Worm (Caenorhabditis elegans) whole organism, late embryonic: ENCODE data around the gene F34H10.3.

ENCODE experiments used
- C08G9.2 ChIP-seq: sonication (generic microtip); optimal IDR thresholded peaks from 2 replicates; lab custom pipeline; 2016; ENCODE audit warnings: mild to moderate bottlenecking, missing genetic modification characterization, moderate library complexity, missing compliant biosample characterization
- C38D4.7 ChIP-seq: fragments of 200-800 bp; sonication (Bioruptor generic); optimal IDR thresholded peaks from 2 replicates; lab custom pipeline; 2018; ENCODE audit warnings: mild to moderate bottlenecking, missing genetic modification characterization, moderate library complexity, missing compliant biosample characterization
- K02D7.2 ChIP-seq: sonication (generic microtip); optimal IDR thresholded peaks from 2 replicates; lab custom pipeline; 2017; ENCODE audit warnings: mild to moderate bottlenecking, missing genetic modification characterization, missing compliant biosample characterization
- K09A11.1 ChIP-seq: sonication (generic microtip); optimal IDR thresholded peaks from 2 replicates; lab custom pipeline; 2017; ENCODE audit warnings: antibody characterized with exemption, mild to moderate bottlenecking, missing genetic modification characterization, missing compliant biosample characterization; ENCODE audit not compliant: insufficient read depth
- ama-1 ChIP-seq: fragments of 150-350 bp; optimal IDR thresholded peaks from 2 replicates; lab custom pipeline; 2014
- ceh-18 ChIP-seq: sonication (generic microtip); optimal IDR thresholded peaks from 2 replicates; lab custom pipeline; 2016; ENCODE audit warnings: missing genetic modification characterization, missing compliant biosample characterization
- ceh-2 ChIP-seq: sonication (generic microtip); optimal IDR thresholded peaks from 2 replicates; lab custom pipeline; 2016; ENCODE audit warnings: missing genotype, missing genetic modification characterization, missing compliant biosample characterization
- ceh-22 ChIP-seq: sonication (generic microtip); optimal IDR thresholded peaks from 2 replicates; lab custom pipeline; 2017; ENCODE audit warnings: missing biosample characterization, missing genetic modification characterization
- ceh-30 ChIP-seq: fragments of 150-350 bp; optimal IDR thresholded peaks from 2 replicates; lab custom pipeline; 2014; ENCODE audit warnings: missing biosample characterization, missing genetic modification characterization
- ceh-34 ChIP-seq: sonication (generic microtip); optimal IDR thresholded peaks from 2 replicates; lab custom pipeline; 2016; ENCODE audit warnings: mild to moderate bottlenecking, missing genetic modification characterization, missing compliant biosample characterization
- ceh-45 ChIP-seq: fragments of 200-800 bp; sonication (Bioruptor generic); IDR thresholded peaks from 2 replicates; pipeline ENCODE4 v1.3.6; 2022; ENCODE audit warnings: missing genetic modification reagents, missing genetic modification characterization, missing compliant biosample characterization
- elt-2 ChIP-seq: sonication (generic microtip); optimal IDR thresholded peaks from 2 replicates; lab custom pipeline; 2016; ENCODE audit warnings: missing genetic modification reagents, missing genetic modification characterization, missing compliant biosample characterization
- eyg-1 ChIP-seq: sonication (generic microtip); optimal IDR thresholded peaks from 2 replicates; lab custom pipeline; 2016; ENCODE audit warnings: missing genotype, missing genetic modification characterization, missing compliant biosample characterization
- fax-1 ChIP-seq: sonication (generic microtip); optimal IDR thresholded peaks from 2 replicates; lab custom pipeline; 2016; ENCODE audit warnings: missing genotype, missing genetic modification characterization, missing compliant biosample characterization
- gmeb-2 ChIP-seq: sonication (generic microtip); optimal IDR thresholded peaks from 2 replicates; lab custom pipeline; 2016; ENCODE audit warnings: missing genetic modification characterization, inconsistent platforms, missing compliant biosample characterization
- hlh-13 ChIP-seq: fragments of 200-800 bp; sonication (Bioruptor generic); optimal IDR thresholded peaks from 2 replicates; lab custom pipeline; 2018; ENCODE audit warnings: mild to moderate bottlenecking, missing genetic modification characterization, missing compliant biosample characterization
- hlh-15 ChIP-seq: sonication (generic microtip); optimal IDR thresholded peaks from 2 replicates; lab custom pipeline; 2016; ENCODE audit warnings: missing genetic modification characterization, missing compliant biosample characterization
- hlh-6 ChIP-seq: sonication (generic microtip); optimal IDR thresholded peaks from 2 replicates; lab custom pipeline; 2016; ENCODE audit warnings: missing genotype, missing genetic modification characterization, missing compliant biosample characterization
- hlh-8 ChIP-seq: sonication (generic microtip); optimal IDR thresholded peaks from 2 replicates; lab custom pipeline; 2016; ENCODE audit warnings: missing genotype, missing genetic modification characterization, missing compliant biosample characterization
- madf-2 ChIP-seq: sonication (generic microtip); optimal IDR thresholded peaks from 2 replicates; lab custom pipeline; 2017; ENCODE audit warnings: missing genetic modification characterization, missing compliant biosample characterization
- mec-3 ChIP-seq: sonication (generic microtip); optimal IDR thresholded peaks from 2 replicates; lab custom pipeline; 2016; ENCODE audit warnings: borderline replicate concordance, missing genetic modification characterization, missing compliant biosample characterization
- nfya-1 ChIP-seq: sonication (generic microtip); optimal IDR thresholded peaks from 2 replicates; lab custom pipeline; 2017; ENCODE audit warnings: missing genetic modification characterization, mild to moderate bottlenecking, missing compliant biosample characterization, antibody characterized with exemption, moderate library complexity
- nhr-11 ChIP-seq: fragments of 150-350 bp; optimal IDR thresholded peaks from 2 replicates; lab custom pipeline; 2014; ENCODE audit warnings: missing biosample characterization, missing genetic modification characterization
- odd-2 ChIP-seq: sonication (generic microtip); optimal IDR thresholded peaks from 2 replicates; lab custom pipeline; 2017; ENCODE audit warnings: antibody characterized with exemption, mild to moderate bottlenecking, missing genetic modification characterization, missing compliant biosample characterization
- pqm-1 ChIP-seq: sonication (generic microtip); optimal IDR thresholded peaks from 2 replicates; lab custom pipeline; 2016; ENCODE audit warnings: missing genetic modification characterization, missing compliant biosample characterization
- pros-1 ChIP-seq: fragments of 150-350 bp; optimal IDR thresholded peaks from 2 replicates; lab custom pipeline; 2014; ENCODE audit warnings: missing biosample characterization, missing genetic modification reagents, missing genetic modification characterization
- ref-2 ChIP-seq: sonication (generic microtip); optimal IDR thresholded peaks from 2 replicates; lab custom pipeline; 2016; ENCODE audit warnings: missing genetic modification characterization, missing compliant biosample characterization
- rnt-1 ChIP-seq: sonication (generic microtip); optimal IDR thresholded peaks from 2 replicates; lab custom pipeline; 2016; ENCODE audit warnings: missing genetic modification characterization, missing compliant biosample characterization
- sox-2 ChIP-seq: fragments of 200-800 bp; sonication (Bioruptor generic); IDR thresholded peaks from 2 replicates; pipeline ENCODE4 v1.3.6; 2022; ENCODE audit warnings: missing genetic modification reagents, missing genetic modification characterization, missing compliant biosample characterization
- sox-4 ChIP-seq: sonication (generic microtip); optimal IDR thresholded peaks from 2 replicates; lab custom pipeline; 2017; ENCODE audit warnings: mild to moderate bottlenecking, missing genetic modification characterization, inconsistent platforms, missing compliant biosample characterization
- tbx-7 ChIP-seq: sonication (generic microtip); optimal IDR thresholded peaks from 2 replicates; lab custom pipeline; 2016; ENCODE audit warnings: missing genotype, missing genetic modification characterization, missing compliant biosample characterization
- ttx-3 ChIP-seq: sonication (generic microtip); optimal IDR thresholded peaks from 2 replicates; lab custom pipeline; 2016; ENCODE audit warnings: missing genetic modification reagents, missing genetic modification characterization, missing compliant biosample characterization
- unc-42 ChIP-seq: sonication (generic microtip); optimal IDR thresholded peaks from 2 replicates; lab custom pipeline; 2016; ENCODE audit warnings: missing genotype, missing genetic modification characterization, missing compliant biosample characterization
- unc-55 ChIP-seq: sonication (generic microtip); optimal IDR thresholded peaks from 2 replicates; lab custom pipeline; 2017; ENCODE audit warnings: missing biosample characterization, missing genetic modification reagents, missing genetic modification characterization
- unc-86 ChIP-seq: sonication (generic microtip); optimal IDR thresholded peaks from 2 replicates; lab custom pipeline; 2016; ENCODE audit warnings: missing genetic modification characterization, missing compliant biosample characterization
- zip-5 ChIP-seq: sonication (generic microtip); optimal IDR thresholded peaks from 2 replicates; lab custom pipeline; 2016; ENCODE audit warnings: missing genetic modification characterization, missing compliant biosample characterization

Gene F34H10.3

DNA sequence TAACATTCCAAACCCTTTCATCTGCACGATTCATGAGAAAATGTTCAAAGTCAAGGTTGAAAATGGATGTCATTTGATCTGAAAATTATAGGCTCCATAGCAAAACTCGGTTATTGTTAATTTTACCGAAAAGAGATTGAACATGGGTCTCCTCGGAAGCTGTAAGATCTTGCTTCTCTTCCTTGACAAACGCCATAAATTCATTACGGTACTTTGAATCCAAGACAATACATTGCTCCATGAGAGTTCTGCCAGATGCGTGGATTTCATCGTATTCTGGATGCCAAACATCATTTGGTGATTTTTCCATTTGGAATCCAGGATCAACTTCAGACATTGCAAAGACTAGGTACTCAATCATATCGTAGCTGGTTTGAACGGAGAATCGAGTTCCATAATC, 31.1 kb upstream of the F34H10.3 start:
- no peak for TF ChIP-seq hlh-15 (tag; lab: Kevin White, UChicago)
- TF ChIP-seq eyg-1 = no peak
- TF ChIP-seq madf-2 = no peak
- TF ChIP-seq hlh-13 (GFP tag; lab: Kevin White, UChicago) = no peak
- TF ChIP-seq elt-2 = no peak
- TF ChIP-seq sox-4 (tag; lab: Kevin White, UChicago) = no peak
- TF ChIP-seq unc-86 (tag; lab: Kevin White, UChicago) = no peak
- no peak for TF ChIP-seq tbx-7 (tag; lab: Kevin White, UChicago)
- TF ChIP-seq odd-2 (tag; lab: Kevin White, UChicago) = no peak
- no peak for TF ChIP-seq ama-1 (lab: Kevin White, UChicago)
- no peak for TF ChIP-seq ceh-22 (tag; lab: Kevin White, UChicago)
- no peak for TF ChIP-seq nhr-11 (tag; lab: Kevin White, UChicago)

ce11 chrX:9656772-9657171, 21.9 kb upstream of the F34H10.3 start:
- TF ChIP-seq ceh-30 (tag; lab: Kevin White, UChicago) (no peak), ceh-18 (tag; lab: Kevin White, UChicago) (no peak), unc-55 (no peak)

DNA sequence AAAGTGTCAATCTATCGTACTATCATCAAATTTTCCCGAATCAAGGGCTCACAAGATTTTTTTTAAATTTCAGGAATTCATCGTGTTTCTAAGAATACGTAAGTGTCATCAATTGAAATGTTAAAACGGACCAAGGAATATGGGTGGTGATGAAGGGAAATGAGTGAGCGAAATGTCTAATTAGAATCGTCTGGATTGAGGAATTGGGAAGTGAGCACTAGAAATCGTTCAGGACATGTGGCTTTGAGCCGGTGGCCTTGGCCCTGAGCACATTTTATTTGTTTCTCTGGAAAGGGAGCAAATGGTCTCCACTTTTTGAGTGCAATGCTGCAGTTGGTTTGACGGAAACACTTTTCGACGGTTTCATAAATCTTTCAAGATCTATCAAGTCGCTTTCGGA, 19.4 kb upstream of the F34H10.3 start:
- TF ChIP-seq hlh-8 (peak; percentile 11), unc-42 (tag; lab: Kevin White, UChicago) (no peak), hlh-6 (tag; lab: Kevin White, UChicago) (no peak), unc-55 (no peak), hlh-13 (GFP tag; lab: Kevin White, UChicago) (no peak)
- TF ChIP-seq, all 69 proteins: peak for 1

ce11 chrX:9653478-9653877, 18.7 kb upstream of the F34H10.3 start:
- TF ChIP-seq elt-2 (no peak), C08G9.2 (tag; lab: Kevin White, UChicago) (no peak), ref-2 (tag; lab: Kevin White, UChicago) (no peak), nfya-1 (no peak), sox-4 (tag; lab: Kevin White, UChicago) (no peak), pqm-1 (tag; lab: Kevin White, UChicago) (no peak), unc-55 (no peak), C38D4.7 (GFP tag; lab: Kevin White, UChicago) (no peak), ttx-3 (tag; lab: Kevin White, UChicago) (no peak), zip-5 (tag; lab: Kevin White, UChicago) (no peak), rnt-1 (no peak), ceh-18 (tag; lab: Kevin White, UChicago) (no peak), fax-1 (tag; lab: Kevin White, UChicago) (no peak), ceh-45 (GFP tag; lab: Robert Waterston, UW) (no peak), pros-1 (tag; lab: Kevin White, UChicago) (no peak)

- no peak for TF ChIP-seq odd-2 (tag; lab: Kevin White, UChicago)
- no peak for TF ChIP-seq K09A11.1
- TF ChIP-seq sox-2 (GFP tag; lab: Robert Waterston, UW) = no peak
- no peak for TF ChIP-seq K02D7.2 (tag; lab: Kevin White, UChicago)
- no peak for TF ChIP-seq ceh-34
- no peak for TF ChIP-seq mec-3 (tag; lab: Kevin White, UChicago)
- no peak for TF ChIP-seq ceh-2 (tag; lab: Kevin White, UChicago)
- TF ChIP-seq pros-1 (tag; lab: Kevin White, UChicago) = no peak
- no peak for TF ChIP-seq gmeb-2
- no peak for TF ChIP-seq rnt-1
- TF ChIP-seq pqm-1 (tag; lab: Kevin White, UChicago) = no peak
- TF ChIP-seq, all 69 proteins: peak for 0
Measured at ce11 chrX:9653016-9653415, 18.2 kb upstream of the F34H10.3 start, which contains the start of gene aex-2. Gene aex-2, minus strand, starts transcription at chrX:9653116.
